Comparison of ENCODE assay signal across 3 worm cellular contexts in the genomic region with DNA sequence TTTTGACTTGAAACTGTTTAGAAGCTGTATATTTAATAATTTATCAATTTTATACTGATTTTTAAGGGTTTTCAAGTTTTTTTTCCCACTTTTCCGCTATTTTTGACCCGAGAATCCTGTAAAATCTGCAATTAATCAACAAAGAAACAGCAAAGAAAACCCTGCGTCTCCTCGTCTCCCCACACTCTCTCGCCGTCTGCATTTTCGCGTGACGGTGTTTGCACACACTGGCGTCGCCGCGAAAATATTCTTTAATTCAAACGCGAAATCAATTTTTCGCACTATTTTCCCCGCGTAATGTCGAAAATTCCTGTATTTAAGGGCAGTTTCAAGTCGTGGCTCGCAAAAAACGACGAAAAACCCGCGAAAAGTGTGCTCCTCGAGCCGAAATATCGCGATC.
TF ChIP-seq lines count a peak whose summit lies in the region.

rsa-2 (plus strand) TSS at position 221 of the 400 bp plus-strand sequence.

TF ChIP-seq in whole organism, L1 larva, 84 proteins besides CTCF, POLR2A, EP300 and RAD21 (continued from another document):
- TF ChIP-seq rnt-1 (tag; optimal IDR thresholded peaks at IDR 0.05; lab: Kevin White, UChicago): peak; percentile 85
- no peak for TF ChIP-seq C34B4.2 (tag; optimal IDR thresholded peaks at IDR 0.05; lab: Kevin White, UChicago)
- TF ChIP-seq nhr-76 (tag; optimal IDR thresholded peaks at IDR 0.05; lab: Kevin White, UChicago): no peak
- peak; percentile 59 for TF ChIP-seq nhr-19 (GFP tag; conservative IDR thresholded peaks at IDR 0.05; lab: Robert Waterston, UW)
- TF ChIP-seq tbx-2 (tag; optimal IDR thresholded peaks at IDR 0.05; lab: Kevin White, UChicago): peak; percentile 67
- peak; percentile 35 for TF ChIP-seq fkh-8 (tag; optimal IDR thresholded peaks at IDR 0.05; lab: Kevin White, UChicago)
- no peak for TF ChIP-seq tlp-1 (tag; optimal IDR thresholded peaks at IDR 0.05; lab: Kevin White, UChicago)
- peak; percentile 93 to 95 (median 95) for TF ChIP-seq dpl-1 (GFP tag; optimal IDR thresholded peaks at IDR 0.05; lab: Kevin White, UChicago)
- peak; percentile 41 for TF ChIP-seq irx-1 (tag; optimal IDR thresholded peaks at IDR 0.05; lab: Kevin White, UChicago)
- TF ChIP-seq nhr-11 (tag; optimal IDR thresholded peaks at IDR 0.05; lab: Kevin White, UChicago): no peak
- TF ChIP-seq nhr-28 (tag; optimal IDR thresholded peaks at IDR 0.05; lab: Kevin White, UChicago): no peak
- TF ChIP-seq isw-1 (GFP tag; IDR thresholded peaks at IDR 0.05; lab: Robert Waterston, UW): peak; percentile 53
- TF ChIP-seq nhr-90 (tag; optimal IDR thresholded peaks at IDR 0.05; lab: Kevin White, UChicago; ENCODE audit: poor library complexity): peak; percentile 44
- TF ChIP-seq lin-39 (tag; optimal IDR thresholded peaks at IDR 0.05; lab: Kevin White, UChicago): peak; percentile 14
- no peak for TF ChIP-seq hlh-17 (GFP tag; optimal IDR thresholded peaks at IDR 0.05; lab: Kevin White, UChicago; ENCODE audit: borderline replicate concordance)
- TF ChIP-seq efl-1 (optimal IDR thresholded peaks at IDR 0.05; lab: Kevin White, UChicago): peak; percentile 82 to 95
- TF ChIP-seq efl-1 (GFP tag; optimal IDR thresholded peaks at IDR 0.05 in 1 of 2; lab: Kevin White, UChicago): peak; percentile 96 to 100
- no peak for TF ChIP-seq mef-2 (tag; optimal IDR thresholded peaks at IDR 0.05; lab: Kevin White, UChicago)
- no peak for TF ChIP-seq ceh-88 (GFP tag; IDR thresholded peaks at IDR 0.05; lab: Robert Waterston, UW)
- no peak for TF ChIP-seq zag-1 (tag; optimal IDR thresholded peaks at IDR 0.05; lab: Kevin White, UChicago)
- TF ChIP-seq mep-1 (tag; optimal IDR thresholded peaks at IDR 0.05; lab: Kevin White, UChicago): peak; percentile 70
- peak; percentile 61 for TF ChIP-seq snpc-4 (tag; optimal IDR thresholded peaks at IDR 0.05; lab: Kevin White, UChicago)
- peak; percentile 71 for TF ChIP-seq swsn-7 (tag; optimal IDR thresholded peaks at IDR 0.05; lab: Kevin White, UChicago)
- TF ChIP-seq pqm-1 (tag; optimal IDR thresholded peaks at IDR 0.05; lab: Kevin White, UChicago): no peak
- peak in 1 of 2 experiments; percentile 30 for TF ChIP-seq mdl-1 (tag; optimal IDR thresholded peaks at IDR 0.05; lab: Kevin White, UChicago)
- TF ChIP-seq unc-98 (GFP tag; IDR thresholded peaks at IDR 0.05; lab: Robert Waterston, UW): peak; percentile 53; the same call in 1 of the 2 replicates
- TF ChIP-seq lin-35 (GFP tag; optimal IDR thresholded peaks at IDR 0.05; lab: Kevin White, UChicago): peak; percentile 90 to 96
- peak; percentile 46 for TF ChIP-seq pax-3 (tag; optimal IDR thresholded peaks at IDR 0.05; lab: Kevin White, UChicago)
- peak; percentile 44; the same call in 1 of the 2 replicates for TF ChIP-seq grh-1 (GFP tag; IDR thresholded peaks at IDR 0.05; lab: Robert Waterston, UW)
- TF ChIP-seq aly-2 (tag; optimal IDR thresholded peaks at IDR 0.05; lab: Kevin White, UChicago): peak; percentile 29
- TF ChIP-seq nhr-20 (tag; optimal IDR thresholded peaks at IDR 0.05; lab: Kevin White, UChicago): peak; percentile 46
- no peak for TF ChIP-seq efl-3 (GFP tag; optimal IDR thresholded peaks at IDR 0.05; lab: Kevin White, UChicago)

TF ChIP-seq in whole organism, L4 larva, 104 proteins besides CTCF, POLR2A, EP300 and RAD21 (continued from another document):
- TF ChIP-seq saeg-2 (GFP tag; IDR thresholded peaks at IDR 0.05; lab: Robert Waterston, UW) (no peak), zip-11 (GFP tag; IDR thresholded peaks at IDR 0.05; lab: Robert Waterston, UW) (no peak), ZK337.2 (GFP tag; IDR thresholded peaks at IDR 0.05; lab: Robert Waterston, UW) (no peak), ztf-11 (tag; optimal IDR thresholded peaks at IDR 0.05; lab: Kevin White, UChicago) (no peak), skn-1 (tag; optimal IDR thresholded peaks at IDR 0.05; lab: Kevin White, UChicago) (no peak), T20F7.1 (GFP tag; optimal IDR thresholded peaks at IDR 0.05; lab: Kevin White, UChicago) (no peak), ceh-20 (GFP tag; IDR thresholded peaks at IDR 0.05; lab: Robert Waterston, UW) (no peak), dmd-6 (GFP tag; IDR thresholded peaks at IDR 0.05; lab: Robert Waterston, UW) (no peak), rbr-2 (tag; optimal IDR thresholded peaks at IDR 0.05; lab: Kevin White, UChicago) (peak; percentile 28), fkh-10 (GFP tag; optimal IDR thresholded peaks at IDR 0.05; lab: Kevin White, UChicago) (no peak), dmd-8 (GFP tag; IDR thresholded peaks at IDR 0.05; lab: Robert Waterston, UW) (no peak), daf-16 (GFP tag; optimal IDR thresholded peaks at IDR 0.05; lab: Kevin White, UChicago) (no peak), daf-16 (tag; optimal IDR thresholded peaks at IDR 0.05; lab: Kevin White, UChicago) (peak; percentile 35), pha-4 (GFP tag; IDR thresholded peaks at IDR 0.05; lab: Robert Waterston, UW) (peak; percentile 35), pha-4 (tag; optimal IDR thresholded peaks at IDR 0.05; lab: Kevin White, UChicago) (no peak), pqm-1 (tag; optimal IDR thresholded peaks at IDR 0.05; lab: Kevin White, UChicago) (no peak), R02D3.7 (tag; optimal IDR thresholded peaks at IDR 0.05; lab: Kevin White, UChicago) (no peak), spr-1 (tag; optimal IDR thresholded peaks at IDR 0.05; lab: Kevin White, UChicago) (no peak), Y105C5A.15 (GFP tag; IDR thresholded peaks at IDR 0.05; lab: Robert Waterston, UW) (0 out of 2 replicates have a peak, but pooled peaks have one; percentile 18), dmd-9 (GFP tag; IDR thresholded peaks at IDR 0.05; lab: Robert Waterston, UW) (no peak), nhr-11 (tag; optimal IDR thresholded peaks at IDR 0.05; lab: Kevin White, UChicago) (peak; percentile 13), nhr-28 (tag; optimal IDR thresholded peaks at IDR 0.05; lab: Kevin White, UChicago) (no peak), dve-1 (tag; optimal IDR thresholded peaks at IDR 0.05; lab: Kevin White, UChicago; ENCODE audit: insufficient read depth) (peak; percentile 4), ceh-28 (tag; optimal IDR thresholded peaks at IDR 0.05; lab: Kevin White, UChicago) (no peak), nhr-76 (tag; optimal IDR thresholded peaks at IDR 0.05; lab: Kevin White, UChicago) (no peak), fos-1 (tag; optimal IDR thresholded peaks at IDR 0.05; lab: Kevin White, UChicago) (no peak), F10B5.3 (tag; optimal IDR thresholded peaks at IDR 0.05; lab: Kevin White, UChicago) (no peak), ctbp-1 (GFP tag; IDR thresholded peaks at IDR 0.05; lab: Robert Waterston, UW) (peak; percentile 12; the same call in 1 of the 2 replicates), T26A8.4 (GFP tag; IDR thresholded peaks at IDR 0.05; lab: Robert Waterston, UW) (peak; percentile 42; the same call in 1 of the 2 replicates), hlh-30 (tag; optimal IDR thresholded peaks at IDR 0.05; lab: Kevin White, UChicago; ENCODE audit: insufficient read depth) (no peak), lsy-2 (tag; optimal IDR thresholded peaks at IDR 0.05; lab: Kevin White, UChicago) (peak in 1 of 2 experiments; percentile 47), daf-12 (tag; optimal IDR thresholded peaks at IDR 0.05; lab: Kevin White, UChicago) (no peak), hmg-1.1 (GFP tag; IDR thresholded peaks at IDR 0.05; lab: Robert Waterston, UW) (peak; percentile 53; the same call in 1 of the 2 replicates), tra-1 (GFP tag; IDR thresholded peaks at IDR 0.05; lab: Robert Waterston, UW) (0 out of 2 replicates have a peak, but pooled peaks have one; percentile 13), ztf-7 (tag; optimal IDR thresholded peaks at IDR 0.05; lab: Kevin White, UChicago) (no peak), Y75B8A.6 (GFP tag; IDR thresholded peaks at IDR 0.05; lab: Robert Waterston, UW) (no peak), F44E2.7 (GFP tag; IDR thresholded peaks at IDR 0.05; lab: Robert Waterston, UW) (no peak)

TF ChIP-seq in whole organism, young adult, 124 proteins besides CTCF, POLR2A, EP300 and RAD21 (continued from another document and continues in another):
- TF ChIP-seq hmg-1.2 (GFP tag; IDR thresholded peaks at IDR 0.05; lab: Robert Waterston, UW) (peak; percentile 95), him-1 (tag; optimal IDR thresholded peaks at IDR 0.05; lab: Kevin White, UChicago) (peak; percentile 78), gei-17 (GFP tag; optimal IDR thresholded peaks at IDR 0.05; lab: Kevin White, UChicago) (no peak), unc-130 (GFP tag; optimal IDR thresholded peaks at IDR 0.05; lab: Kevin White, UChicago) (no peak), tbx-9 (tag; optimal IDR thresholded peaks at IDR 0.05; lab: Kevin White, UChicago; ENCODE audit: borderline replicate concordance) (no peak), attf-5 (GFP tag; optimal IDR thresholded peaks at IDR 0.05; lab: Kevin White, UChicago) (no peak), tlf-1 (GFP tag; optimal IDR thresholded peaks at IDR 0.05; lab: Kevin White, UChicago) (peak; percentile 24), nhr-80 (tag; optimal IDR thresholded peaks at IDR 0.05; lab: Kevin White, UChicago) (no peak), madf-6 (GFP tag; IDR thresholded peaks at IDR 0.05; lab: Robert Waterston, UW) (peak; percentile 93), die-1 (tag; optimal IDR thresholded peaks at IDR 0.05; lab: Kevin White, UChicago) (no peak), D2030.7 (GFP tag; IDR thresholded peaks at IDR 0.05; lab: Robert Waterston, UW) (peak; percentile 69), bed-2 (GFP tag; IDR thresholded peaks at IDR 0.05; lab: Robert Waterston, UW) (no peak), lsy-27 (tag; optimal IDR thresholded peaks at IDR 0.05; lab: Kevin White, UChicago; ENCODE audit: borderline replicate concordance, insufficient read depth) (no peak), pha-4 (tag; optimal IDR thresholded peaks at IDR 0.05; lab: Kevin White, UChicago) (no peak), Y53G8AR.9 (GFP tag; conservative IDR thresholded peaks at IDR 0.05; lab: Robert Waterston, UW) (0 out of 2 replicates have a peak, but pooled peaks have one; percentile 33), B0261.1 (tag; optimal IDR thresholded peaks at IDR 0.05; lab: Kevin White, UChicago) (peak; percentile 1), F57A8.1 (GFP tag; optimal IDR thresholded peaks at IDR 0.05; lab: Kevin White, UChicago) (no peak), B0035.1 (tag; optimal IDR thresholded peaks at IDR 0.05; lab: Kevin White, UChicago) (no peak), ets-4 (GFP tag; optimal IDR thresholded peaks at IDR 0.05; lab: Kevin White, UChicago) (no peak), mxl-1 (tag; optimal IDR thresholded peaks at IDR 0.05; lab: Kevin White, UChicago) (no peak), K12H6.12 (tag; optimal IDR thresholded peaks at IDR 0.05; lab: Kevin White, UChicago) (no peak), ztf-3 (GFP tag; optimal IDR thresholded peaks at IDR 0.05; lab: Kevin White, UChicago) (no peak), zim-3 (tag; optimal IDR thresholded peaks at IDR 0.05; lab: Kevin White, UChicago) (peak; percentile 37), T07F8.4 (tag; optimal IDR thresholded peaks at IDR 0.05; lab: Kevin White, UChicago) (no peak), rec-8 (tag; optimal IDR thresholded peaks at IDR 0.05; lab: Kevin White, UChicago) (no peak), F37B4.10 (GFP tag; IDR thresholded peaks at IDR 0.05; lab: Robert Waterston, UW) (no peak), Y53F4B.3 (GFP tag; IDR thresholded peaks at IDR 0.05; lab: Robert Waterston, UW) (no peak), tbp1 (GFP tag; optimal IDR thresholded peaks at IDR 0.05; lab: Kevin White, UChicago) (peak; percentile 48), hsf-1 (GFP tag; IDR thresholded peaks at IDR 0.05; lab: Robert Waterston, UW) (peak; percentile 66), madf-8 (GFP tag; conservative IDR thresholded peaks at IDR 0.05; lab: Robert Waterston, UW) (peak; percentile 83), zfh-2 (GFP tag; conservative IDR thresholded peaks at IDR 0.05; lab: Robert Waterston, UW) (no peak), akir-1 (GFP tag; optimal IDR thresholded peaks at IDR 0.05; lab: Kevin White, UChicago) (no peak), snpc-3.4 (tag; optimal IDR thresholded peaks at IDR 0.05; lab: Kevin White, UChicago) (peak; percentile 35), ekl-4 (GFP tag; IDR thresholded peaks at IDR 0.05; lab: Robert Waterston, UW) (peak; percentile 66), attf-3 (GFP tag; conservative IDR thresholded peaks at IDR 0.05; lab: Robert Waterston, UW) (no peak), F52B5.7 (tag; optimal IDR thresholded peaks at IDR 0.05; lab: Kevin White, UChicago) (no peak), mes-4 (tag; optimal IDR thresholded peaks at IDR 0.05; lab: Kevin White, UChicago) (no peak), sea-2 (GFP tag; IDR thresholded peaks at IDR 0.05; lab: Robert Waterston, UW) (no peak), nfya-2 (GFP tag; IDR thresholded peaks at IDR 0.05; lab: Robert Waterston, UW) (no peak), Y67H2A.10 (GFP tag; conservative IDR thresholded peaks at IDR 0.05; lab: Robert Waterston, UW) (no peak), cebp-1 (GFP tag; IDR thresholded peaks at IDR 0.05; lab: Robert Waterston, UW) (no peak), cebp-1 (tag; optimal IDR thresholded peaks at IDR 0.05; lab: Kevin White, UChicago) (peak; percentile 29), lin-40 (tag; optimal IDR thresholded peaks at IDR 0.05; lab: Kevin White, UChicago) (peak; percentile 38), mcd-1 (GFP tag; IDR thresholded peaks at IDR 0.05; lab: Robert Waterston, UW) (peak; percentile 73), ztf-6 (GFP tag; IDR thresholded peaks at IDR 0.05; lab: Robert Waterston, UW) (no peak), aptf-2 (GFP tag; conservative IDR thresholded peaks at IDR 0.05; lab: Robert Waterston, UW) (no peak), lin-26 (GFP tag; IDR thresholded peaks at IDR 0.05; lab: Robert Waterston, UW) (no peak), dpff-1 (tag; optimal IDR thresholded peaks at IDR 0.05; lab: Kevin White, UChicago) (no peak), sdz-38 (tag; optimal IDR thresholded peaks at IDR 0.05; lab: Kevin White, UChicago) (no peak), madf-3 (GFP tag; IDR thresholded peaks at IDR 0.05; lab: Robert Waterston, UW) (peak; percentile 80; the same call in 1 of the 2 replicates), hrde-1 (tag; optimal IDR thresholded peaks at IDR 0.05; lab: Kevin White, UChicago; ENCODE audit: borderline replicate concordance) (no peak), sptf-2 (GFP tag; optimal IDR thresholded peaks at IDR 0.05; lab: Kevin White, UChicago) (no peak), B0336.3 (GFP tag; IDR thresholded peaks at IDR 0.05; lab: Robert Waterston, UW) (no peak), nhr-90 (tag; optimal IDR thresholded peaks at IDR 0.05; lab: Kevin White, UChicago) (no peak), F33H1.4 (GFP tag; IDR thresholded peaks at IDR 0.05; lab: Robert Waterston, UW) (peak; percentile 68), ztf-28 (GFP tag; IDR thresholded peaks at IDR 0.05; lab: Robert Waterston, UW) (no peak), attf-6 (GFP tag; IDR thresholded peaks at IDR 0.05; lab: Robert Waterston, UW) (no peak), lsl-1 (GFP tag; optimal IDR thresholded peaks at IDR 0.05; lab: Kevin White, UChicago) (peak; percentile 63), bed-1 (GFP tag; IDR thresholded peaks at IDR 0.05; lab: Robert Waterston, UW) (no peak), ZK185.1 (tag; optimal IDR thresholded peaks at IDR 0.05; lab: Kevin White, UChicago; ENCODE audit: poor library complexity, severe bottlenecking) (no peak), somi-1 (GFP tag; optimal IDR thresholded peaks at IDR 0.05; lab: Kevin White, UChicago) (no peak), F10E7.11 (tag; optimal IDR thresholded peaks at IDR 0.05; lab: Kevin White, UChicago) (no peak), T26A5.8 (tag; optimal IDR thresholded peaks at IDR 0.05; lab: Kevin White, UChicago) (no peak), lin-35 (GFP tag; optimal IDR thresholded peaks at IDR 0.05; lab: Kevin White, UChicago) (peak in 1 of 3 experiments; percentile 79), nhr-179 (tag; optimal IDR thresholded peaks at IDR 0.05; lab: Kevin White, UChicago) (no peak), lir-1 (GFP tag; conservative IDR thresholded peaks at IDR 0.05; lab: Robert Waterston, UW) (0 out of 2 replicates have a peak, but pooled peaks have one; percentile 35), egl-18 (GFP tag; IDR thresholded peaks at IDR 0.05; lab: Robert Waterston, UW) (no peak), Y56A3A.18 (GFP tag; IDR thresholded peaks at IDR 0.05; lab: Robert Waterston, UW) (no peak), let-526 (GFP tag; IDR thresholded peaks at IDR 0.05; lab: Robert Waterston, UW) (no peak)
